Worm (Caenorhabditis elegans) whole organism, L1 larva: ENCODE results near the gene srx-62.

Source experiments
- egl-27 ChIP-seq, 2 experiments: fragments of 150-350 bp in 1 of 2; sonication (generic microtip); optimal IDR thresholded peaks; 3 replicates each; lab custom pipeline; 2017 to 2018; ENCODE audit warnings: missing biosample characterization in 2 of 2, missing genetic modification characterization in 2 of 2, missing genetic modification reagents in 2 of 2
- lin-15B ChIP-seq: fragments of 150-350 bp; sonication (generic microtip); optimal IDR thresholded peaks from 3 replicates; lab custom pipeline; 2014; ENCODE audit warnings: missing biosample characterization, missing genetic modification characterization
- lir-3 ChIP-seq: sonication (generic microtip); optimal IDR thresholded peaks from 2 replicates; lab custom pipeline; 2016; ENCODE audit warnings: mild to moderate bottlenecking, missing genetic modification characterization, moderate library complexity, missing compliant biosample characterization; ENCODE audit not compliant: poor library complexity
- mab-9 ChIP-seq: fragments of 200-800 bp; sonication (Bioruptor generic); IDR thresholded peaks from 2 replicates; pipeline ENCODE4 v1.3.6; 2022; ENCODE audit warnings: missing genetic modification reagents, missing genetic modification characterization, missing compliant biosample characterization
- snpc-4 ChIP-seq: fragments of 150-350 bp; optimal IDR thresholded peaks from 2 replicates; lab custom pipeline; 2014; ENCODE audit warnings: missing biosample characterization, missing genetic modification characterization
- swsn-7 ChIP-seq: sonication (generic microtip); optimal IDR thresholded peaks from 2 replicates; lab custom pipeline; 2016; ENCODE audit warnings: missing genetic modification characterization, missing compliant biosample characterization
- tbx-2 ChIP-seq: sonication (generic microtip); optimal IDR thresholded peaks from 2 replicates; lab custom pipeline; 2016; ENCODE audit warnings: missing genetic modification characterization, missing compliant biosample characterization
- zag-1 ChIP-seq: fragments of 150-350 bp; optimal IDR thresholded peaks from 2 replicates; lab custom pipeline; 2014; ENCODE audit warnings: missing biosample characterization, missing genetic modification characterization

DNA sequence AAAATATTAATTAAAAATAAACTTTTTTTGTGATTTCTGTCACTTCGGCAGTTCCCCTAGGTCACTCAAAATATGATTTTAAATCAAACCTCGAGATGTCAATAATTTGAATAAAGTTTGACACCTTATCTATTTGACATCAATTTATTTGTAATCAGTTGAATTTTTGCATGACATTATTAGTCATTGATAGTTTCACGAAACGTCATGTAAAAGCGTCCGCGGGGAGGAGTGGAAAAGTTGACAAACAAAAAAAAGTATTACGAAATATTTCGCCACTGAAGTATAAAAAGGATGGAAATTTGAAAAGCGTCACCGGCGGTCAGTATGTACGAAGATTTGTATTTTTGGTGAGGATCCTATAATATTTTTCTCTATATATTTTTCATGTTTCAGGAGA is 29.0 kb upstream of the srx-62 start, which contains the start of gene K09D9.1:
- no peak for TF ChIP-seq snpc-4 (tag; lab: Kevin White, UChicago)
- TF ChIP-seq mab-9, result no peak
- TF ChIP-seq zag-1 (tag; lab: Kevin White, UChicago), result no peak
- no peak for TF ChIP-seq swsn-7 (tag; lab: Kevin White, UChicago)
- TF ChIP-seq lir-3 (tag; lab: Kevin White, UChicago), result no peak
- TF ChIP-seq egl-27 (tag; optimal IDR thresholded peaks at IDR 0.05; lab: Kevin White, UChicago), result no peak
- TF ChIP-seq tbx-2, result no peak
- no peak for TF ChIP-seq lin-15B (tag; lab: Kevin White, UChicago)
